Worm (Caenorhabditis elegans): ENCODE results near the gene tax-6.
A peak's percentile ranks its signal among the peaks of the same experiment; 100 is the strongest.

Gene tax-6

ce11 chrIV:10501550-10502240 is at the start of gene tax-6:
tax-6 (minus strand) TSS chrIV:10501600.
- TF ChIP-seq sea-1 (GFP tag; conservative IDR thresholded peaks at IDR 0.05) (no peak), hnd-1 (tag; optimal IDR thresholded peaks at IDR 0.05) (no peak), B0310.2 (tag; optimal IDR thresholded peaks at IDR 0.05) (no peak), ama-1 (optimal IDR thresholded peaks at IDR 0.05) (no peak), ceh-36 (tag; optimal IDR thresholded peaks at IDR 0.05) (no peak)

ce11 chrIV:10548546-10548945 is 47.1 kb upstream of the tax-6 start:
- TF ChIP-seq tbx-37 (GFP tag; conservative IDR thresholded peaks at IDR 0.05) (0 out of 2 replicates have a peak, but pooled peaks have one; percentile 10), tbx-11 (GFP tag; IDR thresholded peaks at IDR 0.05) (0 out of 2 replicates have a peak, but pooled peaks have one; percentile 33), flt-1 (GFP tag; IDR thresholded peaks at IDR 0.05) (peak; percentile 70)

- TF ChIP-seq ama-1 (optimal IDR thresholded peaks at IDR 0.05) (no peak), tra-4 (tag; optimal IDR thresholded peaks at IDR 0.05) (no peak), hnd-1 (tag; optimal IDR thresholded peaks at IDR 0.05) (no peak), ceh-36 (tag; optimal IDR thresholded peaks at IDR 0.05) (no peak), scrt-1 (GFP tag; IDR thresholded peaks at IDR 0.05) (no peak)
These were observed 45.3 kb upstream of the tax-6 start, which contains the start of gene zim-1 for ce11 chrIV:10546589-10547136. zim-1 (plus strand) TSS chrIV:10547086.

ce11 chrIV:10545038-10545437 is 43.6 kb upstream of the tax-6 start, which contains the start of gene T07G12.5:
T07G12.5 (minus strand) TSS chrIV:10545138.
- no peak for TF ChIP-seq F13C5.2 (tag; optimal IDR thresholded peaks at IDR 0.05)
- TF ChIP-seq ceh-36 (tag; optimal IDR thresholded peaks at IDR 0.05): no peak
- TF ChIP-seq tra-4 (tag; optimal IDR thresholded peaks at IDR 0.05): no peak
- TF ChIP-seq pes-1 (GFP tag; IDR thresholded peaks at IDR 0.05): no peak
- TF ChIP-seq hmg-4 (GFP tag; optimal IDR thresholded peaks at IDR 0.05): no peak
- TF ChIP-seq scrt-1 (GFP tag; IDR thresholded peaks at IDR 0.05): no peak
- TF ChIP-seq aly-1 (tag; optimal IDR thresholded peaks at IDR 0.05): no peak
- TF ChIP-seq flt-1 (GFP tag; IDR thresholded peaks at IDR 0.05): no peak
- no peak for TF ChIP-seq hnd-1 (tag; optimal IDR thresholded peaks at IDR 0.05)
- no peak for TF ChIP-seq ets-7 (tag; optimal IDR thresholded peaks at IDR 0.05)
- TF ChIP-seq sea-1 (GFP tag; conservative IDR thresholded peaks at IDR 0.05): no peak
- no peak for TF ChIP-seq tbx-37 (GFP tag; conservative IDR thresholded peaks at IDR 0.05)
- no peak for TF ChIP-seq tbx-11 (GFP tag; IDR thresholded peaks at IDR 0.05)
- no peak for TF ChIP-seq B0310.2 (tag; optimal IDR thresholded peaks at IDR 0.05)

ce11 chrIV:10543361-10543760 is 42.0 kb upstream of the tax-6 start:
- no peak for TF ChIP-seq ceh-36 (tag; optimal IDR thresholded peaks at IDR 0.05)
- TF ChIP-seq tbx-11 (GFP tag; IDR thresholded peaks at IDR 0.05): no peak
- TF ChIP-seq pes-1 (GFP tag; IDR thresholded peaks at IDR 0.05): no peak
- TF ChIP-seq hmg-4 (GFP tag; optimal IDR thresholded peaks at IDR 0.05): no peak
- TF ChIP-seq hnd-1 (tag; optimal IDR thresholded peaks at IDR 0.05): no peak
- no peak for TF ChIP-seq tra-4 (tag; optimal IDR thresholded peaks at IDR 0.05)
- TF ChIP-seq scrt-1 (GFP tag; IDR thresholded peaks at IDR 0.05): no peak
- no peak for TF ChIP-seq hmbx-1 (tag; optimal IDR thresholded peaks at IDR 0.05)
- TF ChIP-seq ama-1 (optimal IDR thresholded peaks at IDR 0.05): no peak
- TF ChIP-seq sea-1 (GFP tag; conservative IDR thresholded peaks at IDR 0.05): no peak
- no peak for TF ChIP-seq B0310.2 (tag; optimal IDR thresholded peaks at IDR 0.05)
- TF ChIP-seq ceh-13 (GFP tag; optimal IDR thresholded peaks at IDR 0.05): no peak
- no peak for TF ChIP-seq aly-1 (tag; optimal IDR thresholded peaks at IDR 0.05)
- no peak for TF ChIP-seq F13C5.2 (tag; optimal IDR thresholded peaks at IDR 0.05)
- no peak for TF ChIP-seq ets-7 (tag; optimal IDR thresholded peaks at IDR 0.05)
- no peak for TF ChIP-seq tbx-37 (GFP tag; conservative IDR thresholded peaks at IDR 0.05)
- TF ChIP-seq flt-1 (GFP tag; IDR thresholded peaks at IDR 0.05): no peak

ce11 chrIV:10542283-10542682 is 40.9 kb upstream of the tax-6 start:
- TF ChIP-seq aly-1 (tag; optimal IDR thresholded peaks at IDR 0.05) (no peak), ets-7 (tag; optimal IDR thresholded peaks at IDR 0.05) (no peak), pes-1 (GFP tag; IDR thresholded peaks at IDR 0.05) (no peak), F13C5.2 (tag; optimal IDR thresholded peaks at IDR 0.05) (no peak), B0310.2 (tag; optimal IDR thresholded peaks at IDR 0.05) (no peak), tra-4 (tag; optimal IDR thresholded peaks at IDR 0.05) (no peak), tbx-37 (GFP tag; conservative IDR thresholded peaks at IDR 0.05) (no peak), sea-1 (GFP tag; conservative IDR thresholded peaks at IDR 0.05) (no peak), hnd-1 (tag; optimal IDR thresholded peaks at IDR 0.05) (no peak), scrt-1 (GFP tag; IDR thresholded peaks at IDR 0.05) (no peak)

ce11 chrIV:10538584-10538983 is 37.2 kb upstream of the tax-6 start, which contains the start of gene T07G12.4:
T07G12.4 (minus strand) TSS chrIV:10538684.
- no peak for TF ChIP-seq tbx-37 (GFP tag; conservative IDR thresholded peaks at IDR 0.05)
- TF ChIP-seq tbx-11 (GFP tag; IDR thresholded peaks at IDR 0.05): no peak
- TF ChIP-seq ceh-13 (GFP tag; optimal IDR thresholded peaks at IDR 0.05): no peak
- TF ChIP-seq hmg-4 (GFP tag; optimal IDR thresholded peaks at IDR 0.05): no peak
- no peak for TF ChIP-seq tra-4 (tag; optimal IDR thresholded peaks at IDR 0.05)
- no peak for TF ChIP-seq hmbx-1 (tag; optimal IDR thresholded peaks at IDR 0.05)
- TF ChIP-seq B0310.2 (tag; optimal IDR thresholded peaks at IDR 0.05): no peak
- TF ChIP-seq ets-7 (tag; optimal IDR thresholded peaks at IDR 0.05): no peak
- no peak for TF ChIP-seq ama-1 (optimal IDR thresholded peaks at IDR 0.05)
- TF ChIP-seq F13C5.2 (tag; optimal IDR thresholded peaks at IDR 0.05): no peak
- no peak for TF ChIP-seq ceh-36 (tag; optimal IDR thresholded peaks at IDR 0.05)
- TF ChIP-seq pes-1 (GFP tag; IDR thresholded peaks at IDR 0.05): no peak
- no peak for TF ChIP-seq scrt-1 (GFP tag; IDR thresholded peaks at IDR 0.05)
- TF ChIP-seq hnd-1 (tag; optimal IDR thresholded peaks at IDR 0.05): no peak
- TF ChIP-seq aly-1 (tag; optimal IDR thresholded peaks at IDR 0.05): no peak

Data from whole organism, early embryonic.